Worm (Caenorhabditis elegans): Measurements from ENCODE around the gene fmo-5.

ce11 chrV:890423-890822 lies 13.0 kb downstream of the fmo-5 start, which contains the start of gene srlf-21:
- TF ChIP-seq B0035.1 (tag; optimal IDR thresholded peaks at IDR 0.05): no peak
- TF ChIP-seq unc-62 (GFP tag; optimal IDR thresholded peaks at IDR 0.05): no peak
- no peak for TF ChIP-seq Y95B8A.8 (GFP tag; IDR thresholded peaks at IDR 0.05)
- TF ChIP-seq mel-28 (tag; optimal IDR thresholded peaks at IDR 0.05; ENCODE audit: borderline replicate concordance): no peak
- TF ChIP-seq Y67H2A.10 (GFP tag; conservative IDR thresholded peaks at IDR 0.05): no peak
- TF ChIP-seq him-1 (tag; optimal IDR thresholded peaks at IDR 0.05): no peak
- TF ChIP-seq cebp-1 (GFP tag; IDR thresholded peaks at IDR 0.05): no peak
- TF ChIP-seq cebp-1 (tag; optimal IDR thresholded peaks at IDR 0.05): no peak
- no peak for TF ChIP-seq T26A5.8 (tag; optimal IDR thresholded peaks at IDR 0.05)
- no peak for TF ChIP-seq snpc-1.3 (tag; optimal IDR thresholded peaks at IDR 0.05; ENCODE audit: insufficient read depth)
- TF ChIP-seq nhr-80 (tag; optimal IDR thresholded peaks at IDR 0.05): no peak
- no peak for TF ChIP-seq unc-130 (GFP tag; optimal IDR thresholded peaks at IDR 0.05)
- TF ChIP-seq lin-26 (GFP tag; IDR thresholded peaks at IDR 0.05): no peak
- no peak for TF ChIP-seq pha-4 (tag; optimal IDR thresholded peaks at IDR 0.05)

Data from whole organism, young adult.